Fruit fly (Drosophila melanogaster) ovary, adult (tissue): ENCODE results near the gene CG42271.

Experiments used
- CG17801 ChIP-seq: fragments of 200-800 bp; optimal IDR thresholded peaks from 2 replicates; lab custom pipeline; 2019; ENCODE audit warnings: missing biosample characterization, mild to moderate bottlenecking, missing genetic modification characterization, moderate library complexity; ENCODE audit not compliant: partially characterized antibody

The CG42271 gene

dm6 chrX:14221182-14221581 lies 12.7 kb downstream of the CG42271 start:
- no peak for TF ChIP-seq CG17801 (GFP tag; lab: Kevin White, UChicago)

- peak; percentile 91 for TF ChIP-seq CG17801 (GFP tag; lab: Kevin White, UChicago)
Measured at dm6 chrX:14218045-14218483, 15.8 kb downstream of the CG42271 start.

dm6 chrX:14216844-14217243 lies 17.0 kb downstream of the CG42271 start:
- TF ChIP-seq CG17801 (GFP tag; lab: Kevin White, UChicago): no peak

- no peak for TF ChIP-seq CG17801 (GFP tag; lab: Kevin White, UChicago)
Measured at dm6 chrX:14215834-14216233, 18.0 kb downstream of the CG42271 start.

dm6 chrX:14214505-14215449 lies 19.1 kb downstream of the CG42271 start:
- peak; percentile 79 for TF ChIP-seq CG17801 (GFP tag; lab: Kevin White, UChicago)

- no peak for TF ChIP-seq CG17801 (GFP tag; lab: Kevin White, UChicago)
Measured at dm6 chrX:14213509-14214154, 20.2 kb downstream of the CG42271 start.

dm6 chrX:14212147-14212792 lies 21.6 kb downstream of the CG42271 start:
- TF ChIP-seq CG17801 (GFP tag; lab: Kevin White, UChicago): no peak

dm6 chrX:14211250-14211944 lies 22.5 kb downstream of the CG42271 start:
- peak; percentile 49 for TF ChIP-seq CG17801 (GFP tag; lab: Kevin White, UChicago)

dm6 chrX:14209209-14209781 lies 24.6 kb downstream of the CG42271 start:
- TF ChIP-seq CG17801 (GFP tag; lab: Kevin White, UChicago): no peak

- peak; percentile 49 for TF ChIP-seq CG17801 (GFP tag; lab: Kevin White, UChicago)
Measured at dm6 chrX:14208426-14209208, 25.2 kb downstream of the CG42271 start.

dm6 chrX:14201178-14201577 lies 32.7 kb downstream of the CG42271 start, which contains the start of gene Prp16:
Prp16 (plus strand) TSS chrX:14201362.
- no peak for TF ChIP-seq CG17801 (GFP tag; lab: Kevin White, UChicago)

dm6 chrX:14199967-14200531 lies 33.8 kb downstream of the CG42271 start, which contains the start of gene CG11590:
CG11590 (plus strand) TSS chrX:14200178.
- TF ChIP-seq CG17801 (GFP tag; lab: Kevin White, UChicago): no peak

dm6 chrX:14193013-14193412 lies 40.9 kb downstream of the CG42271 start, which contains the start of gene yl:
yl (plus strand) TSS chrX:14193214.
- TF ChIP-seq CG17801 (GFP tag; lab: Kevin White, UChicago): no peak
